Fruit fly (Drosophila melanogaster) whole organism, prepupa: ENCODE results near the gene Galphai.

Experiments used
- Blimp-1 ChIP-seq: fragments of 200-800 bp; sonication (Bioruptor generic); optimal IDR thresholded peaks from 3 replicates; lab custom pipeline; 2017; ENCODE audit warnings: missing biosample characterization, missing genetic modification characterization, mild to moderate bottlenecking, moderate library complexity, missing genetic modification reagents
- CG10631 ChIP-seq: fragments of 200-800 bp; sonication (Bioruptor generic); optimal IDR thresholded peaks from 2 replicates; lab custom pipeline; 2016; ENCODE audit warnings: missing biosample characterization, missing genetic modification characterization
- CG10669 ChIP-seq: fragments of 200-800 bp; sonication (Bioruptor generic); optimal IDR thresholded peaks from 3 replicates; lab custom pipeline; 2018; ENCODE audit warnings: missing biosample characterization, mild to moderate bottlenecking, missing genetic modification characterization, moderate library complexity
- CG11294 ChIP-seq: fragments of 200-800 bp; sonication (Bioruptor generic); IDR thresholded peaks from 2 replicates; pipeline ENCODE4 v1.3.6; 2022; ENCODE audit warnings: missing biosample characterization, missing genetic modification characterization
- CG11762 ChIP-seq: fragments of 200-800 bp; sonication (Bioruptor generic); optimal IDR thresholded peaks from 3 replicates; lab custom pipeline; 2016; ENCODE audit warnings: missing biosample characterization, missing genetic modification characterization; ENCODE audit not compliant: insufficient read depth
- CG11902 ChIP-seq: fragments of 200-800 bp; sonication (Bioruptor generic); optimal IDR thresholded peaks from 3 replicates; lab custom pipeline; 2016; ENCODE audit warnings: missing biosample characterization, missing genetic modification characterization
- CG15336 ChIP-seq: fragments of 200-800 bp; sonication (Bioruptor generic); IDR thresholded peaks from 2 replicates; pipeline ENCODE4 v1.3.6; 2022; ENCODE audit warnings: missing biosample characterization, missing genetic modification characterization
- CG31627 ChIP-seq: fragments of 200-800 bp; sonication (Bioruptor generic); optimal IDR thresholded peaks from 3 replicates; lab custom pipeline; 2016; ENCODE audit warnings: missing biosample characterization, missing genetic modification characterization
- CG32006 ChIP-seq: fragments of 200-800 bp; sonication (Bioruptor generic); optimal IDR thresholded peaks from 3 replicates; lab custom pipeline; 2017; ENCODE audit warnings: missing biosample characterization, mild to moderate bottlenecking, missing genetic modification characterization
- CG34406 ChIP-seq: fragments of 200-800 bp; sonication (Bioruptor generic); optimal IDR thresholded peaks from 3 replicates; lab custom pipeline; 2016; ENCODE audit warnings: missing biosample characterization, missing genetic modification characterization
- CG4318 ChIP-seq: fragments of 200-800 bp; sonication (Bioruptor generic); optimal IDR thresholded peaks from 3 replicates; lab custom pipeline; 2017; ENCODE audit warnings: missing biosample characterization, mild to moderate bottlenecking, missing genetic modification characterization
- CG6276 ChIP-seq: fragments of 200-800 bp; sonication (Bioruptor generic); optimal IDR thresholded peaks from 2 replicates; lab custom pipeline; 2017; ENCODE audit warnings: missing biosample characterization, mild to moderate bottlenecking, missing genetic modification characterization
- CG6792 ChIP-seq: fragments of 200-800 bp; sonication (Bioruptor generic); optimal IDR thresholded peaks from 3 replicates; lab custom pipeline; 2016; ENCODE audit warnings: missing biosample characterization, missing genetic modification characterization
- CG7368 ChIP-seq: fragments of 200-800 bp; sonication (Bioruptor generic); optimal IDR thresholded peaks from 3 replicates; lab custom pipeline; 2016; ENCODE audit warnings: missing biosample characterization, missing genetic modification characterization
- CG8119 ChIP-seq: fragments of 200-800 bp; sonication (Bioruptor generic); IDR thresholded peaks from 3 replicates; pipeline ENCODE4 v1.3.6; 2022; ENCODE audit warnings: missing biosample characterization, missing genetic modification characterization
- CG8632 ChIP-seq: fragments of 200-800 bp; sonication (Bioruptor generic); optimal IDR thresholded peaks from 3 replicates; lab custom pipeline; 2016; ENCODE audit warnings: missing biosample characterization, missing genetic modification characterization
- Eip75B ChIP-seq: fragments of 200-800 bp; sonication (Bioruptor generic); optimal IDR thresholded peaks from 3 replicates; lab custom pipeline; 2016; ENCODE audit warnings: missing biosample characterization, missing genetic modification characterization
- Eip78C ChIP-seq: fragments of 200-800 bp; sonication (Bioruptor generic); peaks from one replicate; lab custom pipeline; 2016; ENCODE audit warnings: missing biosample characterization, missing genetic modification characterization
- Gug ChIP-seq: fragments of 200-800 bp; sonication (Bioruptor generic); IDR thresholded peaks from 2 replicates; pipeline ENCODE4 v1.3.6; 2022; ENCODE audit warnings: missing biosample characterization, missing genetic modification characterization
- OdsH ChIP-seq: fragments of 200-800 bp; sonication (Bioruptor generic); optimal IDR thresholded peaks from 3 replicates; lab custom pipeline; 2016; ENCODE audit warnings: missing biosample characterization, missing genetic modification characterization
- Smox ChIP-seq: fragments of 200-800 bp; sonication (Bioruptor generic); optimal IDR thresholded peaks from 3 replicates; lab custom pipeline; 2016; ENCODE audit warnings: missing biosample characterization, missing genetic modification characterization
- Sox15 ChIP-seq: fragments of 200-800 bp; sonication (Bioruptor generic); optimal IDR thresholded peaks from 3 replicates; lab custom pipeline; 2016; ENCODE audit warnings: missing biosample characterization, missing genetic modification characterization
- cyc ChIP-seq: fragments of 200-800 bp; sonication (Bioruptor generic); optimal IDR thresholded peaks from 3 replicates; lab custom pipeline; 2016; ENCODE audit warnings: missing biosample characterization, missing genetic modification characterization
- dac ChIP-seq: fragments of 200-800 bp; sonication (Bioruptor generic); optimal IDR thresholded peaks from 2 replicates; lab custom pipeline; 2017; ENCODE audit warnings: missing biosample characterization, mild to moderate bottlenecking, missing genetic modification characterization
- eg ChIP-seq: fragments of 200-800 bp; sonication (Bioruptor generic); IDR thresholded peaks from 3 replicates; pipeline ENCODE4 v1.3.6; 2022; ENCODE audit warnings: missing biosample characterization, missing genetic modification characterization
- fd85E ChIP-seq: fragments of 200-800 bp; sonication (Bioruptor generic); optimal IDR thresholded peaks from 3 replicates; lab custom pipeline; 2016; ENCODE audit warnings: missing biosample characterization, missing genetic modification characterization
- lz ChIP-seq: fragments of 200-800 bp; sonication (Bioruptor generic); optimal IDR thresholded peaks from 3 replicates; lab custom pipeline; 2016; ENCODE audit warnings: missing biosample characterization, missing genetic modification characterization
- pdm3 ChIP-seq: fragments of 200-800 bp; sonication (Bioruptor generic); optimal IDR thresholded peaks from 3 replicates; lab custom pipeline; 2016; ENCODE audit warnings: missing biosample characterization, missing genetic modification characterization
- salr ChIP-seq, 2 experiments: fragments of 200-800 bp; sonication (Bioruptor generic); optimal IDR thresholded peaks; 3 replicates each; lab custom pipeline; 2016 to 2018; ENCODE audit warnings: missing biosample characterization in 2 of 2, missing genetic modification characterization in 2 of 2, mild to moderate bottlenecking in 1 of 2
- ss ChIP-seq, 2 experiments: fragments of 200-800 bp; sonication (Bioruptor generic); optimal IDR thresholded peaks; 2 replicates in 1 of 2; 3 replicates in 1 of 2; lab custom pipeline; 2017 to 2018; ENCODE audit warnings: mild to moderate bottlenecking in 2 of 2, missing biosample characterization in 2 of 2, missing genetic modification characterization in 2 of 2, moderate library complexity in 1 of 2
- svp ChIP-seq: fragments of 200-800 bp; sonication (Bioruptor generic); peaks from one replicate; lab custom pipeline; 2016; ENCODE audit warnings: missing biosample characterization, missing genetic modification characterization

Galphai gene

dm6 chr3L:6945357-6945756 is 34.5 kb downstream of the Galphai start:
- TF ChIP-seq cyc (GFP tag; lab: Kevin White, UChicago) (no peak), CG6792 (no peak), CG10631 (GFP tag; lab: Kevin White, UChicago) (no peak), CG10669 (GFP tag; lab: Kevin White, UChicago) (no peak), fd85E (GFP tag; lab: Kevin White, UChicago) (no peak), CG11762 (no peak), OdsH (GFP tag; lab: Kevin White, UChicago) (no peak), dac (no peak), CG34406 (GFP tag; lab: Kevin White, UChicago) (no peak), salr (GFP tag; optimal IDR thresholded peaks at IDR 0.05; lab: Kevin White, UChicago) (no peak), CG8632 (GFP tag; lab: Kevin White, UChicago) (no peak), Eip75B (GFP tag; lab: Kevin White, UChicago) (no peak), CG11294 (no peak), ss (GFP tag; optimal IDR thresholded peaks at IDR 0.05; lab: Kevin White, UChicago) (no peak), Sox15 (GFP tag; lab: Kevin White, UChicago) (no peak), CG4318 (no peak), Gug (GFP tag; lab: Robert Waterston, UW) (no peak), CG7368 (no peak)
- TF ChIP-seq, all 60 proteins: peak for 0

- TF ChIP-seq lz (GFP tag; lab: Kevin White, UChicago) (no peak), Blimp-1 (GFP tag; lab: Kevin White, UChicago) (no peak), CG7368 (no peak), ss (GFP tag; optimal IDR thresholded peaks at IDR 0.05; lab: Kevin White, UChicago) (no peak), CG6792 (no peak), CG4318 (no peak), CG11902 (no peak)
- TF ChIP-seq, all 60 proteins: peak for 0
Observed at dm6 chr3L:6943948-6944319, 35.9 kb downstream of the Galphai start.

dm6 chr3L:6943204-6943947 is 36.5 kb downstream of the Galphai start:
- TF ChIP-seq svp (GFP tag; lab: Kevin White, UChicago), result no peak
- TF ChIP-seq CG8119, result peak; percentile 20; the same call in 1 of the 3 replicates
- TF ChIP-seq CG6276 (GFP tag; lab: Kevin White, UChicago), result peak; percentile 55
- no peak for TF ChIP-seq CG31627
- TF ChIP-seq CG11294, result no peak
- TF ChIP-seq CG15336 (GFP tag; lab: Robert Waterston, UW), result peak; percentile 61
- peak; percentile 14 for TF ChIP-seq Eip78C (GFP tag; lab: Kevin White, UChicago)
- no peak for TF ChIP-seq dac
- peak; percentile 9 for TF ChIP-seq CG32006 (GFP tag; lab: Kevin White, UChicago)
- peak in 1 of 2 experiments; percentile 11 for TF ChIP-seq salr (GFP tag; optimal IDR thresholded peaks at IDR 0.05; lab: Kevin White, UChicago)
- no peak for TF ChIP-seq OdsH (GFP tag; lab: Kevin White, UChicago)
- no peak for TF ChIP-seq Smox (GFP tag; lab: Kevin White, UChicago)
- TF ChIP-seq eg (GFP tag; lab: Robert Waterston, UW), result peak; percentile 35; the same call in 2 of the 3 replicates

dm6 chr3L:6942831-6943114 is 37.1 kb downstream of the Galphai start, which contains the start of gene tow:
TSS of gene tow (plus strand) at chr3L:6942856.
- TF ChIP-seq CG32006 (GFP tag; lab: Kevin White, UChicago), result no peak

dm6 chr3L:6942103-6942830 is 37.6 kb downstream of the Galphai start:
- no peak for TF ChIP-seq pdm3 (GFP tag; lab: Kevin White, UChicago)
- TF ChIP-seq Eip78C (GFP tag; lab: Kevin White, UChicago), result peak; percentile 21
